Worm (Caenorhabditis elegans) whole organism, young adult: Measurements from ENCODE around the gene Y69A2AR.31.

ENCODE experiments used
- B0261.1 ChIP-seq: sonication (generic microtip); optimal IDR thresholded peaks from 2 replicates; lab custom pipeline; 2016; ENCODE audit warnings: mild to moderate bottlenecking, missing genetic modification characterization, moderate library complexity, missing compliant biosample characterization
- D2030.7 ChIP-seq: fragments of 200-800 bp; sonication (Bioruptor generic); IDR thresholded peaks from 2 replicates; pipeline ENCODE4 v1.3.6; 2022; ENCODE audit warnings: missing genetic modification reagents, missing genetic modification characterization, missing compliant biosample characterization
- F10E7.11 ChIP-seq: sonication (generic microtip); optimal IDR thresholded peaks from 2 replicates; lab custom pipeline; 2017; ENCODE audit warnings: mild to moderate bottlenecking, missing genetic modification characterization, moderate library complexity, missing compliant biosample characterization
- F39B2.1 ChIP-seq: fragments of 200-800 bp; sonication (Bioruptor generic); IDR thresholded peaks from 2 replicates; pipeline ENCODE4 v1.3.6; 2022; ENCODE audit warnings: missing genetic modification reagents, missing genetic modification characterization, missing compliant biosample characterization
- F55B11.4 ChIP-seq: sonication (generic microtip); optimal IDR thresholded peaks from 2 replicates; lab custom pipeline; 2016; ENCODE audit warnings: missing compliant biosample characterization, missing genetic modification characterization, borderline replicate concordance; ENCODE audit not compliant: insufficient read depth
- F57A8.1 ChIP-seq: fragments of 200-800 bp; sonication (Bioruptor generic); optimal IDR thresholded peaks from 2 replicates; lab custom pipeline; 2018; ENCODE audit warnings: mild to moderate bottlenecking, missing genetic modification characterization, moderate library complexity, missing compliant biosample characterization
- T26A5.8 ChIP-seq: sonication (generic microtip); optimal IDR thresholded peaks from 2 replicates; lab custom pipeline; 2016; ENCODE audit warnings: missing genetic modification characterization, missing compliant biosample characterization
- Y56A3A.18 ChIP-seq: fragments of 200-800 bp; sonication (Bioruptor generic); IDR thresholded peaks from 2 replicates; pipeline ENCODE4 v1.3.6; 2022; ENCODE audit warnings: missing genetic modification reagents, missing genetic modification characterization, missing compliant biosample characterization
- Y95B8A.8 ChIP-seq: fragments of 200-800 bp; sonication (Bioruptor generic); IDR thresholded peaks from 2 replicates; pipeline ENCODE4 v1.3.6; 2022; ENCODE audit warnings: missing genetic modification reagents, missing genetic modification characterization, missing compliant biosample characterization
- ZK185.1 ChIP-seq: sonication (generic microtip); optimal IDR thresholded peaks from 2 replicates; lab custom pipeline; 2016; ENCODE audit warnings: mild to moderate bottlenecking, missing genetic modification characterization, missing compliant biosample characterization; ENCODE audit not compliant: poor library complexity, severe bottlenecking
- aptf-2 ChIP-seq: fragments of 200-800 bp; sonication (Bioruptor generic); conservative IDR thresholded peaks from 2 replicates; pipeline ENCODE4 v1.3.6; 2022; ENCODE audit warnings: missing genetic modification reagents, missing genetic modification characterization, missing compliant biosample characterization
- atf-7 ChIP-seq: sonication (generic microtip); optimal IDR thresholded peaks from 2 replicates; lab custom pipeline; 2017; ENCODE audit warnings: mild to moderate bottlenecking, missing genetic modification characterization, missing compliant biosample characterization
- athp-1 ChIP-seq: sonication (generic microtip); optimal IDR thresholded peaks from 2 replicates; lab custom pipeline; 2017; ENCODE audit warnings: mild to moderate bottlenecking, missing genetic modification characterization, missing compliant biosample characterization
- attf-3 ChIP-seq: fragments of 200-800 bp; sonication (Bioruptor generic); conservative IDR thresholded peaks from 2 replicates; pipeline ENCODE4 v1.3.6; 2022; ENCODE audit warnings: missing genetic modification reagents, missing genetic modification characterization, missing compliant biosample characterization
- ceh-100 ChIP-seq: fragments of 200-800 bp; sonication (Bioruptor generic); IDR thresholded peaks from 2 replicates; pipeline ENCODE4 v1.3.6; 2022; ENCODE audit warnings: missing genetic modification reagents, missing genetic modification characterization, missing compliant biosample characterization
- ceh-27 ChIP-seq: fragments of 200-800 bp; sonication (Bioruptor generic); optimal IDR thresholded peaks from 2 replicates; lab custom pipeline; 2018; ENCODE audit warnings: mild to moderate bottlenecking, missing genetic modification characterization, moderate library complexity, missing compliant biosample characterization
- die-1 ChIP-seq: sonication (generic microtip); optimal IDR thresholded peaks from 2 replicates; lab custom pipeline; 2016; ENCODE audit warnings: missing genotype, mild to moderate bottlenecking, missing genetic modification characterization, missing compliant biosample characterization
- dox-1 ChIP-seq: fragments of 200-800 bp; sonication (Bioruptor generic); IDR thresholded peaks from 2 replicates; pipeline ENCODE4 v1.3.6; 2022; ENCODE audit warnings: missing genetic modification reagents, missing genetic modification characterization, missing compliant biosample characterization
- egl-18 ChIP-seq: fragments of 200-800 bp; sonication (Bioruptor generic); IDR thresholded peaks from 2 replicates; pipeline ENCODE4 v1.3.6; 2022; ENCODE audit warnings: missing genetic modification reagents, missing genetic modification characterization, missing compliant biosample characterization
- egl-44 ChIP-seq: fragments of 200-800 bp; sonication (Bioruptor generic); IDR thresholded peaks from 2 replicates; pipeline ENCODE4 v1.3.6; 2022; ENCODE audit warnings: missing genetic modification reagents, missing genetic modification characterization, missing compliant biosample characterization
- egrh-3 ChIP-seq: fragments of 200-800 bp; sonication (Bioruptor generic); IDR thresholded peaks from 2 replicates; pipeline ENCODE4 v1.3.6; 2022; ENCODE audit warnings: missing genetic modification reagents, missing genetic modification characterization, missing compliant biosample characterization
- fkh-3 ChIP-seq: sonication (generic microtip); optimal IDR thresholded peaks from 2 replicates; lab custom pipeline; 2016; ENCODE audit warnings: mild to moderate bottlenecking, missing genetic modification characterization, missing compliant biosample characterization
- hlh-12 ChIP-seq: sonication (generic microtip); optimal IDR thresholded peaks from 2 replicates; lab custom pipeline; 2016; ENCODE audit warnings: missing genetic modification characterization, missing compliant biosample characterization
- hrde-1 ChIP-seq: sonication (generic microtip); optimal IDR thresholded peaks from 2 replicates; lab custom pipeline; 2016; ENCODE audit warnings: missing genetic modification characterization, mild to moderate bottlenecking, missing compliant biosample characterization, moderate library complexity, missing genotype, missing genetic modification reagents, borderline replicate concordance
- hsf-1 ChIP-seq: fragments of 200-800 bp; sonication (Bioruptor generic); IDR thresholded peaks from 2 replicates; pipeline ENCODE4 v1.3.6; 2022; ENCODE audit warnings: missing genetic modification reagents, missing genetic modification characterization, missing compliant biosample characterization
- lin-26 ChIP-seq: fragments of 200-800 bp; sonication (Bioruptor generic); IDR thresholded peaks from 2 replicates; pipeline ENCODE4 v1.3.6; 2022; ENCODE audit warnings: missing genetic modification reagents, missing genetic modification characterization, missing compliant biosample characterization
- lin-40 ChIP-seq: sonication (generic microtip); optimal IDR thresholded peaks from 2 replicates; lab custom pipeline; 2016; ENCODE audit warnings: missing genetic modification characterization, mild to moderate bottlenecking, missing compliant biosample characterization, missing genotype, missing genetic modification reagents
- lsl-1 ChIP-seq: fragments of 200-800 bp; sonication (Bioruptor generic); optimal IDR thresholded peaks from 2 replicates; lab custom pipeline; 2018; ENCODE audit warnings: mild to moderate bottlenecking, missing genetic modification characterization, moderate library complexity, missing compliant biosample characterization
- madf-6 ChIP-seq: fragments of 200-800 bp; sonication (Bioruptor generic); IDR thresholded peaks from 2 replicates; pipeline ENCODE4 v1.3.6; 2022; ENCODE audit warnings: missing genetic modification reagents, missing genetic modification characterization, missing compliant biosample characterization
- madf-8 ChIP-seq: fragments of 200-800 bp; sonication (Bioruptor generic); conservative IDR thresholded peaks from 2 replicates; pipeline ENCODE4 v1.3.6; 2022; ENCODE audit warnings: missing genetic modification reagents, missing genetic modification characterization, missing compliant biosample characterization
- mel-28 ChIP-seq: sonication (generic microtip); optimal IDR thresholded peaks from 2 replicates; lab custom pipeline; 2016; ENCODE audit warnings: borderline replicate concordance, mild to moderate bottlenecking, missing genetic modification characterization, missing compliant biosample characterization
- nfyb-1 ChIP-seq: fragments of 200-800 bp; sonication (Bioruptor generic); IDR thresholded peaks from 2 replicates; pipeline ENCODE4 v1.3.6; 2022; ENCODE audit warnings: missing genetic modification reagents, missing genetic modification characterization, missing compliant biosample characterization
- nhr-27 ChIP-seq: fragments of 200-800 bp; sonication (Bioruptor generic); optimal IDR thresholded peaks from 2 replicates; lab custom pipeline; 2018; ENCODE audit warnings: mild to moderate bottlenecking, missing genetic modification characterization, moderate library complexity, missing compliant biosample characterization
- nhr-90 ChIP-seq: sonication (generic microtip); optimal IDR thresholded peaks from 2 replicates; lab custom pipeline; 2016; ENCODE audit warnings: missing genotype, mild to moderate bottlenecking, missing genetic modification characterization, missing compliant biosample characterization
- rec-8 ChIP-seq, 2 experiments: sonication (generic microtip); optimal IDR thresholded peaks; 2 replicates each; lab custom pipeline; 2016; ENCODE audit warnings: mild to moderate bottlenecking in 2 of 2, missing genetic modification characterization in 2 of 2, missing genetic modification reagents in 2 of 2, missing genotype in 2 of 2, missing biosample characterization in 1 of 2, missing compliant biosample characterization in 1 of 2, moderate library complexity in 1 of 2
- rpc-1 ChIP-seq, 2 experiments: fragments of 150-350 bp in 1 of 2; sonication (generic microtip) in 1 of 2; optimal IDR thresholded peaks; 2 replicates each; lab custom pipeline; 2014 to 2018; ENCODE audit warnings: missing biosample characterization in 1 of 2, missing genetic modification characterization in 1 of 2, missing genetic modification reagents in 1 of 2, missing genotype in 1 of 2
- sdz-38 ChIP-seq: sonication (generic microtip); optimal IDR thresholded peaks from 2 replicates; lab custom pipeline; 2016; ENCODE audit warnings: missing genotype, missing genetic modification characterization, missing compliant biosample characterization
- tbx-9 ChIP-seq: sonication (generic microtip); optimal IDR thresholded peaks from 2 replicates; lab custom pipeline; 2016; ENCODE audit warnings: borderline replicate concordance, missing genetic modification characterization, inconsistent platforms, missing compliant biosample characterization
- unc-62 ChIP-seq: fragments of 150-350 bp; optimal IDR thresholded peaks from 2 replicates; lab custom pipeline; 2014; ENCODE audit warnings: missing biosample characterization, missing genetic modification reagents, missing genetic modification characterization
- zim-3 ChIP-seq: sonication (generic microtip); optimal IDR thresholded peaks from 2 replicates; lab custom pipeline; 2017; ENCODE audit warnings: mild to moderate bottlenecking, missing genetic modification characterization, moderate library complexity, missing compliant biosample characterization
- ztf-25 ChIP-seq: fragments of 200-800 bp; sonication (Bioruptor generic); IDR thresholded peaks from 2 replicates; pipeline ENCODE4 v1.3.6; 2022; ENCODE audit warnings: missing genetic modification reagents, missing genetic modification characterization, missing compliant biosample characterization
- ztf-28 ChIP-seq: fragments of 200-800 bp; sonication (Bioruptor generic); IDR thresholded peaks from 2 replicates; pipeline ENCODE4 v1.3.6; 2022; ENCODE audit warnings: missing genetic modification reagents, missing genetic modification characterization, missing compliant biosample characterization
- ztf-6 ChIP-seq: fragments of 200-800 bp; sonication (Bioruptor generic); IDR thresholded peaks from 2 replicates; pipeline ENCODE4 v1.3.6; 2022; ENCODE audit warnings: missing genetic modification reagents, missing genetic modification characterization, missing compliant biosample characterization

Y69A2AR.31 gene

DNA sequence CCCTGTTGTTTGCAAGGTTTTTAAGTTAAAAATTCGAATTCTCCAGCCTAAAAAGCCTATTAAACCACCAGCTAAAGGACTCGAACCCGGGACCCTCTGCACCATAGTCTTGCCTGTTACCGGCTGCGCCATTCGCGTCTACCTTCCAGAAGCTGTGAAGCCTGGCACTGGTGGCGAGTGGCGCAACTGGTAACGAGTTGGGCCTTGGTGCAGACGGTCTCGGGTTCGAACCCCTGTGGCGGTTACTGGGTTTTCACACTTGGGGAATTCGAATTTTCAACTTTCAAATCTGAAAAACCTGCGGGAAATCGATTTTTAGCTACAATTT, 61.0 kb downstream of the Y69A2AR.31 start (continued):
- TF ChIP-seq F39B2.1 (GFP tag; lab: Robert Waterston, UW) (no peak), rec-8 (tag; optimal IDR thresholded peaks at IDR 0.05; lab: Kevin White, UChicago) (no peak), egl-44 (GFP tag; lab: Robert Waterston, UW) (0 out of 2 replicates have a peak, but pooled peaks have one; percentile 14), zim-3 (tag; lab: Kevin White, UChicago) (no peak), dox-1 (GFP tag; lab: Robert Waterston, UW) (no peak), madf-8 (GFP tag; lab: Robert Waterston, UW) (0 out of 2 replicates have a peak, but pooled peaks have one; percentile 8), ZK185.1 (tag; lab: Kevin White, UChicago) (no peak), nhr-27 (tag; lab: Kevin White, UChicago) (no peak), tbx-9 (tag; lab: Kevin White, UChicago) (no peak), nhr-90 (tag; lab: Kevin White, UChicago) (no peak), ztf-25 (GFP tag; lab: Robert Waterston, UW) (no peak), lin-26 (GFP tag; lab: Robert Waterston, UW) (no peak)
- TF ChIP-seq, all 124 proteins: peak for 19

DNA sequence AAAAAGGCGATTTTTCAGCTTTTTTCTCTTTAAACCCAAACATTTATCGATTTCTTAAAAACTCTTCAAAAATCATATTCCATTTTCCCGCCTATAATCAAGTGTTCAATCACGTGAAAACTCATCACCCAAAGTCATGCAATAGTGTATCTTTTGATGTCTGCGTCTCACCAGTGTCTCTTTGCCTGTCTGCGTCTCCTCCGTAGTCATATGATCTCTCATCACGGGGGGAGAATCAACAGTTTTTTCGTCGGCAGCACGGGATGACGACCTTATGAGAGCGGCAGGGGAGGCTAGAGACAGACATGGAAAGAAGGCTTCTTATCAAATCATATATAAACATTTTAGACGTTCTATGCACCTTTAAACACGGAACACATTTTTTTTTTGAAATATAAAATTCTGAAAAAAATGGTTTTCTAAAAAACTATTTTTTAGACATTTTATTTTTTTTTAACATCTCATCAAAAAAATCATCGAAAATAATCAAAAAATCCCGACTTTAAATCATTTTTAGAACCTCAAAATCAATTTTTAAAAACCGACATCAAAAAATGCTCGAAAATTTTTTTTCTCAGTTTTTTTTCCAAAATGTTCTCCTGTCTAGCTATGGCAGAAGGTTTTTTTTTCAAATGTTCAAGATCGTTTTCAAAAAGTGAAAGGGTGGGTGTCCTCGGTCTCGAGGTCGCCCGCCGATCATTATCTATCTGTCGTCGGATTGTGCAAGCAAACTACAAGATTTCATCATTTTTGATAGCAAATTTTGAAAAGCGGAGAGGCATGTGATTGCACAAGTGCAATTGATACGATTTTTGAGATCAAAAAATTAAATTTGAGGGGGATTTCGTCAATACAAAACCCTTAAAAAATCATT, 61.6 kb downstream of the Y69A2AR.31 start:
- peak; percentile 73 for TF ChIP-seq hsf-1 (GFP tag; lab: Robert Waterston, UW)
- TF ChIP-seq ztf-6 = peak; percentile 74; the same call in 1 of the 2 replicates
- no peak for TF ChIP-seq rpc-1 (optimal IDR thresholded peaks at IDR 0.05; lab: Kevin White, UChicago)
- TF ChIP-seq rpc-1 (tag; optimal IDR thresholded peaks at IDR 0.05; lab: Kevin White, UChicago) = no peak
- TF ChIP-seq ceh-27 (GFP tag; lab: Kevin White, UChicago) = peak; percentile 94
- peak; percentile 98 for TF ChIP-seq atf-7 (tag; lab: Kevin White, UChicago)
- TF ChIP-seq madf-6 (GFP tag; lab: Robert Waterston, UW) = peak; percentile 60; the same call in 1 of the 2 replicates
- peak; percentile 88 for TF ChIP-seq lin-26 (GFP tag; lab: Robert Waterston, UW)
- TF ChIP-seq ZK185.1 (tag; lab: Kevin White, UChicago) = peak; percentile 94
- 0 out of 2 replicates have a peak, but pooled peaks have one; percentile 38 for TF ChIP-seq ztf-28 (GFP tag; lab: Robert Waterston, UW)
- TF ChIP-seq nhr-27 (tag; lab: Kevin White, UChicago) = no peak
- no peak for TF ChIP-seq F57A8.1 (GFP tag; lab: Kevin White, UChicago)
- no peak for TF ChIP-seq sdz-38 (tag; lab: Kevin White, UChicago)
- peak; percentile 22 for TF ChIP-seq lsl-1 (GFP tag; lab: Kevin White, UChicago)
- peak; percentile 95 for TF ChIP-seq dox-1 (GFP tag; lab: Robert Waterston, UW)
- peak; percentile 62 for TF ChIP-seq unc-62 (GFP tag; lab: Kevin White, UChicago)
- no peak for TF ChIP-seq D2030.7 (GFP tag; lab: Robert Waterston, UW)
- TF ChIP-seq aptf-2 = peak; percentile 54; the same call in 1 of the 2 replicates
- TF ChIP-seq lin-40 (tag; lab: Kevin White, UChicago) = peak; percentile 97
- peak; percentile 84 for TF ChIP-seq egl-18
- no peak for TF ChIP-seq hrde-1 (tag; lab: Kevin White, UChicago)
- TF ChIP-seq die-1 (tag; lab: Kevin White, UChicago) = peak; percentile 70
- no peak for TF ChIP-seq fkh-3 (tag; lab: Kevin White, UChicago)
- peak; percentile 91 for TF ChIP-seq F10E7.11 (tag; lab: Kevin White, UChicago)
- TF ChIP-seq Y95B8A.8 (GFP tag; lab: Robert Waterston, UW) = peak; percentile 90
- TF ChIP-seq Y56A3A.18 (GFP tag; lab: Robert Waterston, UW) = peak; percentile 96
- peak; percentile 44; the same call in 1 of the 2 replicates for TF ChIP-seq egrh-3 (GFP tag; lab: Robert Waterston, UW)
- TF ChIP-seq T26A5.8 (tag; lab: Kevin White, UChicago) = no peak
- peak; percentile 97 for TF ChIP-seq nfyb-1 (GFP tag; lab: Robert Waterston, UW)
- TF ChIP-seq ceh-100 (GFP tag; lab: Robert Waterston, UW) = peak; percentile 77
- no peak for TF ChIP-seq F55B11.4 (tag; lab: Kevin White, UChicago)
- TF ChIP-seq hlh-12 = no peak
- TF ChIP-seq athp-1 (tag; lab: Kevin White, UChicago) = peak; percentile 97
- peak; percentile 63 for TF ChIP-seq attf-3 (GFP tag; lab: Robert Waterston, UW)
- peak; percentile 19 for TF ChIP-seq B0261.1 (tag; lab: Kevin White, UChicago)
- TF ChIP-seq mel-28 = peak; percentile 77
